Worm (Caenorhabditis elegans): ENCODE measurements around the gene F40G9.9.

DNA sequence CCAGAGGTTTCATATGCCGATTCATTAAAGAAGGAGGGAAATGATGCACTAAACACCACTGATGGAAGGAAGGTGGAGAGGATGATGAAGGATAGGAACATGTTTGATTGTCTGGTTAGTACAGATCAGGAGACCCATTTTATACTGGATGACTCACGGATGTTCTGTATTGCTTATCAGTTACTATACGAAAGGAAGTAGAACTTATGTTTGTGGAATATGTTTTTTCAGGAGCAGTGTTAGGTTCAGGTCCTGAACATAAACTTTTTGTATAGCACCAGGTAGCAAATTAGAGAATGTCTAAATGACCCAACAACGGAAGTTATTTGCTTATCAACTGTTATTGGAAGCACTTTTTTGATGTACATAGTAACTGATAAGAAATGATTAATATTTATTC, 4.2 kb upstream of the F40G9.9 start, which contains the start of gene clec-148:
- TF ChIP-seq egl-27 (tag; optimal IDR thresholded peaks at IDR 0.05) (no peak), unc-62 (GFP tag; optimal IDR thresholded peaks at IDR 0.05) (no peak)
